Worm (Caenorhabditis elegans) whole organism, young adult: ENCODE results near the gene T28A8.8.
A peak's percentile ranks its signal among the peaks of the same experiment; 100 is the strongest.

Experiments used
- B0035.1 ChIP-seq: sonication (generic microtip); optimal IDR thresholded peaks from 2 replicates; lab custom pipeline; 2016; ENCODE audit warnings: missing genetic modification characterization, mild to moderate bottlenecking, missing compliant biosample characterization, missing genotype, missing genetic modification reagents
- F39B2.1 ChIP-seq: fragments of 200-800 bp; sonication (Bioruptor generic); IDR thresholded peaks from 2 replicates; pipeline ENCODE4 v1.3.6; 2022; ENCODE audit warnings: missing genetic modification reagents, missing genetic modification characterization, missing compliant biosample characterization
- F55B11.4 ChIP-seq: sonication (generic microtip); optimal IDR thresholded peaks from 2 replicates; lab custom pipeline; 2016; ENCODE audit warnings: missing compliant biosample characterization, missing genetic modification characterization, borderline replicate concordance; ENCODE audit not compliant: insufficient read depth
- F57C9.4 ChIP-seq: sonication (generic microtip); optimal IDR thresholded peaks from 2 replicates; lab custom pipeline; 2017; ENCODE audit warnings: mild to moderate bottlenecking, missing genetic modification characterization, missing compliant biosample characterization
- Y56A3A.18 ChIP-seq: fragments of 200-800 bp; sonication (Bioruptor generic); IDR thresholded peaks from 2 replicates; pipeline ENCODE4 v1.3.6; 2022; ENCODE audit warnings: missing genetic modification reagents, missing genetic modification characterization, missing compliant biosample characterization
- Y79H2A.3 ChIP-seq: fragments of 200-800 bp; sonication (Bioruptor generic); conservative IDR thresholded peaks from 2 replicates; pipeline ENCODE4 v1.3.6; 2022; ENCODE audit warnings: missing genetic modification reagents, missing genetic modification characterization, missing compliant biosample characterization
- Y95B8A.8 ChIP-seq: fragments of 200-800 bp; sonication (Bioruptor generic); IDR thresholded peaks from 2 replicates; pipeline ENCODE4 v1.3.6; 2022; ENCODE audit warnings: missing genetic modification reagents, missing genetic modification characterization, missing compliant biosample characterization
- akir-1 ChIP-seq: fragments of 200-800 bp; sonication (Bioruptor generic); optimal IDR thresholded peaks from 2 replicates; lab custom pipeline; 2018; ENCODE audit warnings: mild to moderate bottlenecking, missing genetic modification characterization, moderate library complexity, missing compliant biosample characterization
- aptf-2 ChIP-seq: fragments of 200-800 bp; sonication (Bioruptor generic); conservative IDR thresholded peaks from 2 replicates; pipeline ENCODE4 v1.3.6; 2022; ENCODE audit warnings: missing genetic modification reagents, missing genetic modification characterization, missing compliant biosample characterization
- attf-3 ChIP-seq: fragments of 200-800 bp; sonication (Bioruptor generic); conservative IDR thresholded peaks from 2 replicates; pipeline ENCODE4 v1.3.6; 2022; ENCODE audit warnings: missing genetic modification reagents, missing genetic modification characterization, missing compliant biosample characterization
- attf-6 ChIP-seq: fragments of 200-800 bp; sonication (Bioruptor generic); IDR thresholded peaks from 2 replicates; pipeline ENCODE4 v1.3.6; 2022; ENCODE audit warnings: missing genetic modification reagents, missing genetic modification characterization, missing compliant biosample characterization
- ccch-3 ChIP-seq: fragments of 200-800 bp; sonication (Bioruptor generic); optimal IDR thresholded peaks from 2 replicates; lab custom pipeline; 2018; ENCODE audit warnings: mild to moderate bottlenecking, missing genetic modification characterization, missing compliant biosample characterization
- ceh-100 ChIP-seq: fragments of 200-800 bp; sonication (Bioruptor generic); IDR thresholded peaks from 2 replicates; pipeline ENCODE4 v1.3.6; 2022; ENCODE audit warnings: missing genetic modification reagents, missing genetic modification characterization, missing compliant biosample characterization
- ceh-79 ChIP-seq: sonication (generic microtip); optimal IDR thresholded peaks from 2 replicates; lab custom pipeline; 2017; ENCODE audit warnings: mild to moderate bottlenecking, missing genetic modification characterization, missing compliant biosample characterization
- dox-1 ChIP-seq: fragments of 200-800 bp; sonication (Bioruptor generic); IDR thresholded peaks from 2 replicates; pipeline ENCODE4 v1.3.6; 2022; ENCODE audit warnings: missing genetic modification reagents, missing genetic modification characterization, missing compliant biosample characterization
- dpff-1 ChIP-seq: sonication (generic microtip); optimal IDR thresholded peaks from 2 replicates; lab custom pipeline; 2017; ENCODE audit warnings: mild to moderate bottlenecking, missing genetic modification characterization, missing compliant biosample characterization
- dpl-1 ChIP-seq: fragments of 150-350 bp; optimal IDR thresholded peaks from 2 replicates; lab custom pipeline; 2014; ENCODE audit warnings: missing biosample characterization, missing genetic modification reagents, missing genetic modification characterization
- ekl-4 ChIP-seq: fragments of 200-800 bp; sonication (Bioruptor generic); IDR thresholded peaks from 2 replicates; pipeline ENCODE4 v1.3.6; 2022; ENCODE audit warnings: missing genetic modification reagents, missing genetic modification characterization, missing compliant biosample characterization
- him-1 ChIP-seq: sonication (generic microtip); optimal IDR thresholded peaks from 2 replicates; lab custom pipeline; 2016; ENCODE audit warnings: missing genotype, missing genetic modification reagents, missing genetic modification characterization, missing compliant biosample characterization
- hsf-1 ChIP-seq: fragments of 200-800 bp; sonication (Bioruptor generic); IDR thresholded peaks from 2 replicates; pipeline ENCODE4 v1.3.6; 2022; ENCODE audit warnings: missing genetic modification reagents, missing genetic modification characterization, missing compliant biosample characterization
- lag-1 ChIP-seq: fragments of 200-800 bp; sonication (Bioruptor generic); IDR thresholded peaks from 2 replicates; pipeline ENCODE4 v1.3.6; 2022; ENCODE audit warnings: missing genetic modification reagents, missing genetic modification characterization, missing compliant biosample characterization
- let-526 ChIP-seq: fragments of 200-800 bp; sonication (Bioruptor generic); IDR thresholded peaks from 2 replicates; pipeline ENCODE4 v1.3.6; 2022; ENCODE audit warnings: missing genetic modification reagents, missing genetic modification characterization, missing compliant biosample characterization
- let-607 ChIP-seq, 2 experiments: fragments of 200-800 bp in 1 of 2; sonication (Bioruptor generic) in 1 of 2; sonication (generic microtip) in 1 of 2; optimal IDR thresholded peaks; 2 replicates each; lab custom pipeline; 2016 to 2018; ENCODE audit warnings: mild to moderate bottlenecking in 2 of 2, missing compliant biosample characterization in 2 of 2, missing genetic modification characterization in 2 of 2, moderate library complexity in 2 of 2, missing genotype in 1 of 2
- lin-26 ChIP-seq: fragments of 200-800 bp; sonication (Bioruptor generic); IDR thresholded peaks from 2 replicates; pipeline ENCODE4 v1.3.6; 2022; ENCODE audit warnings: missing genetic modification reagents, missing genetic modification characterization, missing compliant biosample characterization
- lin-54 ChIP-seq: fragments of 200-800 bp; sonication (Bioruptor generic); optimal IDR thresholded peaks from 2 replicates; lab custom pipeline; 2018; ENCODE audit warnings: mild to moderate bottlenecking, missing genetic modification characterization, missing compliant biosample characterization
- mcd-1 ChIP-seq: fragments of 200-800 bp; sonication (Bioruptor generic); IDR thresholded peaks from 2 replicates; pipeline ENCODE4 v1.3.6; 2022; ENCODE audit warnings: missing genetic modification reagents, missing genetic modification characterization, missing compliant biosample characterization
- nfya-1 ChIP-seq: sonication (generic microtip); optimal IDR thresholded peaks from 2 replicates; lab custom pipeline; 2017; ENCODE audit warnings: antibody characterized with exemption, missing compliant biosample characterization, missing genetic modification characterization, borderline replicate concordance; ENCODE audit not compliant: insufficient read depth
- nfyb-1 ChIP-seq: fragments of 200-800 bp; sonication (Bioruptor generic); IDR thresholded peaks from 2 replicates; pipeline ENCODE4 v1.3.6; 2022; ENCODE audit warnings: missing genetic modification reagents, missing genetic modification characterization, missing compliant biosample characterization
- nhr-179 ChIP-seq: sonication (generic microtip); optimal IDR thresholded peaks from 2 replicates; lab custom pipeline; 2016; ENCODE audit warnings: mild to moderate bottlenecking, missing genetic modification characterization, missing compliant biosample characterization
- pha-4 ChIP-seq: fragments of 150-350 bp; sonication (generic microtip); optimal IDR thresholded peaks from 2 replicates; lab custom pipeline; 2014; ENCODE audit warnings: missing biosample characterization, missing genetic modification reagents, missing genetic modification characterization
- rcor-1 ChIP-seq: fragments of 200-800 bp; sonication (Bioruptor generic); IDR thresholded peaks from 2 replicates; pipeline ENCODE4 v1.3.6; 2022; ENCODE audit warnings: missing genetic modification reagents, missing genetic modification characterization, missing compliant biosample characterization
- rpc-1 ChIP-seq, 2 experiments: fragments of 150-350 bp in 1 of 2; sonication (generic microtip) in 1 of 2; optimal IDR thresholded peaks; 2 replicates each; lab custom pipeline; 2014 to 2018; ENCODE audit warnings: missing biosample characterization in 1 of 2, missing genetic modification characterization in 1 of 2, missing genetic modification reagents in 1 of 2, missing genotype in 1 of 2
- sea-2 ChIP-seq: fragments of 200-800 bp; sonication (Bioruptor generic); IDR thresholded peaks from 2 replicates; pipeline ENCODE4 v1.3.6; 2022; ENCODE audit warnings: missing genetic modification characterization, missing compliant biosample characterization
- snpc-1.1 ChIP-seq: sonication (generic microtip); optimal IDR thresholded peaks from 2 replicates; lab custom pipeline; 2017; ENCODE audit warnings: missing genetic modification characterization, mild to moderate bottlenecking, missing compliant biosample characterization, antibody characterized with exemption, moderate library complexity, missing genotype, missing genetic modification reagents; ENCODE audit not compliant: insufficient read depth
- tbp1 ChIP-seq: fragments of 200-800 bp; sonication (Bioruptor generic); optimal IDR thresholded peaks from 2 replicates; lab custom pipeline; 2018; ENCODE audit warnings: mild to moderate bottlenecking, missing genetic modification characterization, missing compliant biosample characterization
- tlf-1 ChIP-seq: fragments of 200-800 bp; sonication (Bioruptor generic); optimal IDR thresholded peaks from 2 replicates; lab custom pipeline; 2018; ENCODE audit warnings: mild to moderate bottlenecking, missing genetic modification characterization, missing compliant biosample characterization
- unc-130 ChIP-seq: sonication (generic microtip); optimal IDR thresholded peaks from 2 replicates; lab custom pipeline; 2016; ENCODE audit warnings: missing genetic modification reagents, missing genetic modification characterization, missing compliant biosample characterization
- xnd-1 ChIP-seq: sonication (generic microtip); optimal IDR thresholded peaks from 2 replicates; lab custom pipeline; 2016; ENCODE audit warnings: missing genotype, missing genetic modification reagents, missing genetic modification characterization, missing compliant biosample characterization
- ztf-22 ChIP-seq: fragments of 200-800 bp; sonication (Bioruptor generic); optimal IDR thresholded peaks from 2 replicates; lab custom pipeline; 2018; ENCODE audit warnings: mild to moderate bottlenecking, missing genetic modification characterization, moderate library complexity, missing compliant biosample characterization
- ztf-25 ChIP-seq: fragments of 200-800 bp; sonication (Bioruptor generic); IDR thresholded peaks from 2 replicates; pipeline ENCODE4 v1.3.6; 2022; ENCODE audit warnings: missing genetic modification reagents, missing genetic modification characterization, missing compliant biosample characterization
- ztf-26 ChIP-seq: sonication (generic microtip); optimal IDR thresholded peaks from 2 replicates; lab custom pipeline; 2017; ENCODE audit warnings: missing genetic modification characterization, missing compliant biosample characterization
- ztf-28 ChIP-seq: fragments of 200-800 bp; sonication (Bioruptor generic); IDR thresholded peaks from 2 replicates; pipeline ENCODE4 v1.3.6; 2022; ENCODE audit warnings: missing genetic modification reagents, missing genetic modification characterization, missing compliant biosample characterization
- ztf-3 ChIP-seq: fragments of 200-800 bp; sonication (Bioruptor generic); optimal IDR thresholded peaks from 2 replicates; lab custom pipeline; 2018; ENCODE audit warnings: mild to moderate bottlenecking, missing genetic modification characterization, missing compliant biosample characterization
- ztf-6 ChIP-seq: fragments of 200-800 bp; sonication (Bioruptor generic); IDR thresholded peaks from 2 replicates; pipeline ENCODE4 v1.3.6; 2022; ENCODE audit warnings: missing genetic modification reagents, missing genetic modification characterization, missing compliant biosample characterization

Gene T28A8.8

DNA sequence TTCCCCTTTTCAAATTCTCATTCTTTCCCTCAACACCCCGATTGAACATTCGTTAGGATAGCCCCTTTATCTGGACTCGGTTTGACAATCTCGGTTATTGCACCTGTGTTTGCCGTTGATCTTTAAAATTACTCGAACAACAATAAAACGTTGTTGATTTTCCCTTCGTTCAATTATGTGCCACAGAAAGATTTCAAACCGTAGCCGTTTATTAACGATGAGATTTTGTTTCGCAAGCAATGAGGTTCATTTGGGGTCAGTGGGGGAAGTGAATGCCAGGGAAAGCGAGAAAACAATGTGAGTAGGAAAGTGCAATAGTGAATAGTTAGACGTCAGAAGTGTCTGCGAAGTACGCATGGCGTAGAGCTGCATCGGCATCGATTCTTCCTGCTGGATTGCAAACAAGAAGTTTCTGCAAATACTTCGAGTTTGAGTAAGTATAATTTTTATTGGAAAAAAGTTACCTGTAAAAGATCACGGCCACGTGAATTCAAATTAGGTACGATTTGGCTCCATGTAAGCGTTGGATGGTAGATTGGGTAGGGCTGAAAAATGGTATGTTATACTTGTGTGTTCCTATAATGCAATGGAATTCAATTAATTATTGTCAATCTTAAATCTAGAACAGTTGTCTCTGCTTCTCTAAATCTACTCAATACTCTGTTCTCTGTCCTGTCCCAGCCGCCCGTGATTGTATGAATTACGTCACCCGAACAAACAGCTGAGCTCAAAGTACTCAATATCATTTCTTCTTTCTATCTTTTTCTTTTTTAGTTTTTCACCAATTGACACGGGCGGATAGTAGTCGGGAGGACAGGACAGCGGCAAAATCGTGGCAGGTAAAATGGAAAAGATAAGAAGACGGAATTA lies 37.9 kb upstream of the T28A8.8 start, which contains the start of gene kel-3 (continued):
- TF ChIP-seq F57C9.4 (tag; lab: Kevin White, UChicago) (peak; percentile 92), rpc-1 (optimal IDR thresholded peaks at IDR 0.05; lab: Kevin White, UChicago) (no peak), rpc-1 (tag; optimal IDR thresholded peaks at IDR 0.05; lab: Kevin White, UChicago) (peak; percentile 11), ztf-25 (GFP tag; lab: Robert Waterston, UW) (peak; percentile 80), ztf-3 (peak; percentile 91), dpff-1 (tag; lab: Kevin White, UChicago) (peak; percentile 98), tbp1 (GFP tag; lab: Kevin White, UChicago) (peak; percentile 71), attf-6 (peak; percentile 87), ekl-4 (GFP tag; lab: Robert Waterston, UW) (peak; percentile 97), ztf-26 (peak; percentile 77), let-526 (peak; percentile 82), nhr-179 (tag; lab: Kevin White, UChicago) (peak; percentile 54), ztf-22 (GFP tag; lab: Kevin White, UChicago) (peak; percentile 95), dpl-1 (GFP tag; lab: Kevin White, UChicago) (no peak), attf-3 (GFP tag; lab: Robert Waterston, UW) (peak; percentile 32; the same call in 1 of the 2 replicates), rcor-1 (GFP tag; lab: Robert Waterston, UW) (peak; percentile 74), him-1 (tag; lab: Kevin White, UChicago) (peak; percentile 54), F39B2.1 (GFP tag; lab: Robert Waterston, UW) (peak; percentile 84), Y95B8A.8 (peak; percentile 90), xnd-1 (tag; lab: Kevin White, UChicago) (peak; percentile 33), ztf-6 (no peak; the same call in 1 of the 2 replicates), ceh-100 (GFP tag; lab: Robert Waterston, UW) (peak; percentile 76), ztf-28 (GFP tag; lab: Robert Waterston, UW) (0 out of 2 replicates have a peak, but pooled peaks have one; percentile 47), ceh-79 (tag; lab: Kevin White, UChicago) (peak; percentile 96), nfya-1 (tag; lab: Kevin White, UChicago) (no peak), B0035.1 (peak; percentile 90), tlf-1 (GFP tag; lab: Kevin White, UChicago) (peak; percentile 97), mcd-1 (GFP tag; lab: Robert Waterston, UW) (peak; percentile 74), F55B11.4 (tag; lab: Kevin White, UChicago) (no peak), hsf-1 (peak; percentile 89), lin-54 (GFP tag; lab: Kevin White, UChicago) (peak; percentile 86), dox-1 (GFP tag; lab: Robert Waterston, UW) (peak; percentile 83), lin-26 (GFP tag; lab: Robert Waterston, UW) (peak; percentile 92), Y79H2A.3 (GFP tag; lab: Robert Waterston, UW) (peak; percentile 95), pha-4 (peak; percentile 72), akir-1 (GFP tag; lab: Kevin White, UChicago) (no peak)

DNA sequence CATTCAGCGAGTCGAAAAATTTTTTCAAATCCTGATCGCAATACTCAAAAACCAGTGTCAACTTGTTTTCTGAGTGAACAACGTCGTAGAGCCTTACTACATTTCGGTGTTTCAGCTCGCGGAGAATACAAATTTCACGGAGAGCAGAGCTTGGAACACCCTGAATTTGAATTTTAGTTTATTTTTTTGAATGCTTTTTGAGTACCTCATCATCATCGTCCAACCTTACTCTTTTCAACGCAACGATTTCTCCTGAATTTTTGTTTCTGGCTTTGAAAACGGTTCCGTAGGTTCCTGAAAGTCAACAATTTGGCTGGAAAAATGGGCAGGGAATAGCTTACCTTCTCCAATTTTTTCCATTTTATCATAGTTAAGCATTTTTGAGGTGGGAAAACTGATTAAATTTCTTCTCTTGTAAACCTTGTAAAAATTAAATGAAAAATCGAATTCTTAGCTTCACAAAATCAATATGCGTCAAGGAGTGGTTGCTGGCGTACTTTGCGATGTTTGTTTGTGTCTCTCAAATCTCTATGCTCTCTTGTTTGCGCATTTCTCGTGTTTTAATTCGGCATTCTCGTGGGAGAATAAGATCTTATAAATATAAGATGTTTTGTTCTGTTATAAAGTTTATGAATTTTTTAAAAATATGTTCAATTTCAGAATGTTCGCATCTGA lies 36.6 kb upstream of the T28A8.8 start, which contains the start of gene cdk-5:
Gene cdk-5, minus strand, starts transcription at position 425 of the 675 bp plus-strand sequence.
- TF ChIP-seq rpc-1 (optimal IDR thresholded peaks at IDR 0.05; lab: Kevin White, UChicago) (no peak), rpc-1 (tag; optimal IDR thresholded peaks at IDR 0.05; lab: Kevin White, UChicago) (no peak), nfyb-1 (GFP tag; lab: Robert Waterston, UW) (peak; percentile 81), ccch-3 (GFP tag; lab: Kevin White, UChicago) (no peak), lag-1 (GFP tag; lab: Robert Waterston, UW) (no peak), lin-54 (GFP tag; lab: Kevin White, UChicago) (peak; percentile 84), ztf-3 (no peak), tlf-1 (GFP tag; lab: Kevin White, UChicago) (peak; percentile 68), mcd-1 (GFP tag; lab: Robert Waterston, UW) (peak; percentile 68), sea-2 (no peak), him-1 (tag; lab: Kevin White, UChicago) (no peak), unc-130 (GFP tag; lab: Kevin White, UChicago) (no peak), Y56A3A.18 (peak; percentile 52; the same call in 1 of the 2 replicates), aptf-2 (GFP tag; lab: Robert Waterston, UW) (no peak), let-607 (tag; optimal IDR thresholded peaks at IDR 0.05; lab: Kevin White, UChicago) (peak in 1 of 2 experiments; percentile 46), snpc-1.1 (no peak)
